Worm (Caenorhabditis elegans) whole organism, L2 larva: Measurements from ENCODE around the gene rpn-13.

ENCODE experiments used
- R02D3.7 ChIP-seq: fragments of 150-350 bp; optimal IDR thresholded peaks from 2 replicates; lab custom pipeline; 2014; ENCODE audit warnings: missing biosample characterization, missing genetic modification characterization
- ceh-16 ChIP-seq: fragments of 150-350 bp; optimal IDR thresholded peaks from 2 replicates; lab custom pipeline; 2014; ENCODE audit warnings: missing biosample characterization, missing genetic modification characterization
- mdl-1 ChIP-seq, 2 experiments: fragments of 150-350 bp in 1 of 2; sonication (generic microtip) in 1 of 2; optimal IDR thresholded peaks; 2 replicates each; lab custom pipeline; 2017; ENCODE audit warnings: missing biosample characterization in 2 of 2, missing genetic modification characterization in 2 of 2
- sem-4 ChIP-seq: fragments of 150-350 bp; optimal IDR thresholded peaks from 2 replicates; lab custom pipeline; 2014; ENCODE audit warnings: missing biosample characterization, missing genetic modification reagents, missing genetic modification characterization

DNA sequence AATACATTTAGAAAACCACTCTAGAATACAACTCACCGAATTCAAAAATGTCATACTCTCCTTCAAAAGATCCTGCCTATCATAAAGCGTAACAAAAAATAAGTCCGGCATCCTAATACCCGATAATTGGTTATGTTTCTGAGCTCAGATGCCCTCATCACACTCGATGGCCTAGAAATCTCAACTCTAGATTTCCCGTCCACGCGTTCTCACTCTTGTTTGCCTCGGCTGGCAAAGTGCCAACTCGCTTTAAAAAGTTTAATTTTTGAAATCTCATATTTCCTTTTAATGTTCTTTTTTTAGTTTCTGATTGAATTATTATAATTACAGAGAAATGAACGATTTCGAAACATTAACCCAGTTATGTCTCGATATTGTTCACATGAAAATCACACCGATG, 26.0 kb upstream of the rpn-13 start, which contains the start of the genes C56G2.15 and thoc-2:
- no peak for TF ChIP-seq sem-4 (tag; lab: Kevin White, UChicago)
- TF ChIP-seq mdl-1 (tag; optimal IDR thresholded peaks at IDR 0.05; lab: Kevin White, UChicago) = no peak
- no peak for TF ChIP-seq ceh-16 (tag; lab: Kevin White, UChicago)
- TF ChIP-seq R02D3.7 (tag; lab: Kevin White, UChicago) = no peak
